Worm (Caenorhabditis elegans) whole organism, mixed stage, embryonic: ENCODE measurements around the gene arrd-6.
A peak's percentile ranks its signal among the peaks of the same experiment; 100 is the strongest.

Source experiments
- M03D4.4 ChIP-seq: sonication (generic microtip); optimal IDR thresholded peaks from 2 replicates; lab custom pipeline; 2017; ENCODE audit warnings: mild to moderate bottlenecking, missing genetic modification characterization, missing compliant biosample characterization
- bed-3 ChIP-seq: fragments of 200-800 bp; sonication (Bioruptor generic); optimal IDR thresholded peaks from 3 replicates; lab custom pipeline; 2018; ENCODE audit warnings: mild to moderate bottlenecking, missing genetic modification characterization, moderate library complexity, missing compliant biosample characterization
- blmp-1 ChIP-seq: fragments of 150-350 bp; optimal IDR thresholded peaks from 2 replicates; lab custom pipeline; 2014; ENCODE audit warnings: missing biosample characterization, missing genetic modification characterization
- ceh-39 ChIP-seq: fragments of 150-350 bp; optimal IDR thresholded peaks from 2 replicates; lab custom pipeline; 2014; ENCODE audit warnings: missing biosample characterization, missing genetic modification characterization
- ceh-43 ChIP-seq: fragments of 200-800 bp; sonication (Bioruptor generic); optimal IDR thresholded peaks from 2 replicates; lab custom pipeline; 2018; ENCODE audit warnings: mild to moderate bottlenecking, missing genetic modification characterization, moderate library complexity, missing compliant biosample characterization
- ceh-83 ChIP-seq: fragments of 200-800 bp; sonication (Bioruptor generic); optimal IDR thresholded peaks from 2 replicates; lab custom pipeline; 2018; ENCODE audit warnings: mild to moderate bottlenecking, missing genetic modification characterization, missing compliant biosample characterization
- ces-1 ChIP-seq: fragments of 150-350 bp; optimal IDR thresholded peaks from 2 replicates; lab custom pipeline; 2014; ENCODE audit warnings: missing biosample characterization, missing genetic modification reagents, missing genetic modification characterization
- cnd-1 ChIP-seq: fragments of 200-800 bp; sonication (Bioruptor generic); optimal IDR thresholded peaks from 2 replicates; lab custom pipeline; 2018; ENCODE audit warnings: mild to moderate bottlenecking, missing genetic modification characterization, missing compliant biosample characterization
- drap-1 ChIP-seq: fragments of 200-800 bp; sonication (Bioruptor generic); optimal IDR thresholded peaks from 3 replicates; lab custom pipeline; 2018; ENCODE audit warnings: mild to moderate bottlenecking, missing genetic modification characterization, missing compliant biosample characterization
- elt-3 ChIP-seq: fragments of 150-350 bp; optimal IDR thresholded peaks from 2 replicates; lab custom pipeline; 2014; ENCODE audit warnings: missing biosample characterization, missing genetic modification characterization
- flh-1 ChIP-seq: fragments of 200-800 bp; sonication (Bioruptor generic); optimal IDR thresholded peaks from 2 replicates; lab custom pipeline; 2018; ENCODE audit warnings: mild to moderate bottlenecking, missing genetic modification characterization, moderate library complexity, missing compliant biosample characterization
- hlh-1 ChIP-seq: fragments of 150-350 bp; optimal IDR thresholded peaks from 2 replicates; lab custom pipeline; 2014; ENCODE audit warnings: missing biosample characterization, missing genetic modification reagents, missing genetic modification characterization
- lin-13 ChIP-seq: fragments of 150-350 bp; optimal IDR thresholded peaks from 2 replicates; lab custom pipeline; 2014; ENCODE audit warnings: missing biosample characterization, missing genetic modification characterization
- lin-32 ChIP-seq: fragments of 200-800 bp; sonication (Bioruptor generic); optimal IDR thresholded peaks from 2 replicates; lab custom pipeline; 2018; ENCODE audit warnings: mild to moderate bottlenecking, missing genetic modification characterization, missing compliant biosample characterization
- lsy-2 ChIP-seq: fragments of 150-350 bp; optimal IDR thresholded peaks from 2 replicates; lab custom pipeline; 2014; ENCODE audit warnings: missing biosample characterization, missing genetic modification characterization
- mab-5 ChIP-seq: fragments of 150-350 bp; optimal IDR thresholded peaks from 2 replicates; lab custom pipeline; 2014; ENCODE audit warnings: missing biosample characterization, missing genetic modification characterization
- mep-1 ChIP-seq: fragments of 150-350 bp; optimal IDR thresholded peaks from 2 replicates; lab custom pipeline; 2017; ENCODE audit warnings: missing biosample characterization, missing genetic modification reagents, missing genetic modification characterization, inconsistent platforms
- mls-2 ChIP-seq: sonication (generic microtip); optimal IDR thresholded peaks from 2 replicates; lab custom pipeline; 2016; ENCODE audit warnings: mild to moderate bottlenecking, missing genetic modification characterization, moderate library complexity, missing compliant biosample characterization
- nhr-12 ChIP-seq: fragments of 150-350 bp; optimal IDR thresholded peaks from 2 replicates; lab custom pipeline; 2014; ENCODE audit warnings: missing biosample characterization, missing genetic modification characterization
- nhr-237 ChIP-seq: fragments of 150-350 bp; optimal IDR thresholded peaks from 2 replicates; lab custom pipeline; 2014; ENCODE audit warnings: missing biosample characterization, missing genetic modification characterization
- nhr-28 ChIP-seq: fragments of 150-350 bp; optimal IDR thresholded peaks from 2 replicates; lab custom pipeline; 2014; ENCODE audit warnings: missing biosample characterization, missing genetic modification characterization
- pha-4 ChIP-seq: fragments of 150-350 bp; optimal IDR thresholded peaks from 2 replicates; lab custom pipeline; 2018; ENCODE audit warnings: missing biosample characterization, missing genetic modification reagents, missing genetic modification characterization
- sem-2 ChIP-seq: fragments of 200-800 bp; sonication (Bioruptor generic); optimal IDR thresholded peaks from 2 replicates; lab custom pipeline; 2018; ENCODE audit warnings: mild to moderate bottlenecking, missing genetic modification characterization, missing compliant biosample characterization
- snpc-4 ChIP-seq: fragments of 150-350 bp; optimal IDR thresholded peaks from 2 replicates; lab custom pipeline; 2014; ENCODE audit warnings: missing biosample characterization, missing genetic modification characterization
- sptf-1 ChIP-seq: sonication (generic microtip); optimal IDR thresholded peaks from 2 replicates; lab custom pipeline; 2017; ENCODE audit warnings: mild to moderate bottlenecking, missing genetic modification characterization, moderate library complexity, missing compliant biosample characterization
- tbx-8 ChIP-seq: fragments of 200-800 bp; sonication (Bioruptor generic); optimal IDR thresholded peaks from 2 replicates; lab custom pipeline; 2018; ENCODE audit warnings: mild to moderate bottlenecking, missing genetic modification characterization, moderate library complexity, missing compliant biosample characterization
- unc-120 ChIP-seq: sonication (generic microtip); optimal IDR thresholded peaks from 2 replicates; lab custom pipeline; 2017; ENCODE audit warnings: missing genetic modification characterization, missing compliant biosample characterization; ENCODE audit not compliant: poor library complexity, severe bottlenecking
- unc-39 ChIP-seq: fragments of 150-350 bp; optimal IDR thresholded peaks from 2 replicates; lab custom pipeline; 2014; ENCODE audit warnings: missing biosample characterization, missing genetic modification characterization
- unc-62 ChIP-seq: fragments of 150-350 bp; optimal IDR thresholded peaks from 2 replicates; lab custom pipeline; 2014; ENCODE audit warnings: missing biosample characterization, missing genetic modification reagents, missing genetic modification characterization
- zip-8 ChIP-seq: fragments of 150-350 bp; optimal IDR thresholded peaks from 2 replicates; lab custom pipeline; 2014; ENCODE audit warnings: missing biosample characterization, missing genetic modification characterization
- ztf-11 ChIP-seq: fragments of 150-350 bp; optimal IDR thresholded peaks from 2 replicates; lab custom pipeline; 2014; ENCODE audit warnings: missing biosample characterization, missing genetic modification characterization

The arrd-6 gene

DNA sequence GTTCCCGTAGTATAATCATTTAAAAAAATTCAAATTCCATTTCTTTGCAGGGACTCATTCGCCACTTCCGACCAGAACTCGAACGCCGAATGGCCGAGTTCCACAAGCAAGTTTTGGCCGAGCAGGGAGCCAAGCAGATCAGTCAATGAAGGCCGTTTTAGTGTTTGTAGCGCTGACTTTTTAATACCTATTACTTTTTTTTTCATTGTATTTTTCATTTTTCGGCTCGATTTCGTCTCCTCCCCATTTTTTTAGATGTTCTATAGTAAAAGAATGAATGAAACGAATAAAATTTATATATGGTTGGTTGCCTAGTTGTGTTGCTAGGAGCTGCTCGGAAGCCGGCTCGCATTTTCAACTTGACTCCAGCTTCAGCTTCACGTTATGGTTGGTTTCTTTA lies 42.7 kb upstream of the arrd-6 start, which contains the start of gene C09H10.4:
Gene C09H10.4, plus strand, starts transcription at position 301 of the 400 bp plus-strand sequence.
- TF ChIP-seq bed-3 (GFP tag; lab: Kevin White, UChicago) (no peak), ceh-43 (no peak), elt-3 (tag; lab: Kevin White, UChicago) (no peak), unc-39 (tag; lab: Kevin White, UChicago) (no peak), mab-5 (tag; lab: Kevin White, UChicago) (no peak), blmp-1 (no peak), ces-1 (GFP tag; lab: Kevin White, UChicago) (no peak), lin-32 (GFP tag; lab: Kevin White, UChicago) (no peak), snpc-4 (no peak), M03D4.4 (tag; lab: Kevin White, UChicago) (no peak)

DNA sequence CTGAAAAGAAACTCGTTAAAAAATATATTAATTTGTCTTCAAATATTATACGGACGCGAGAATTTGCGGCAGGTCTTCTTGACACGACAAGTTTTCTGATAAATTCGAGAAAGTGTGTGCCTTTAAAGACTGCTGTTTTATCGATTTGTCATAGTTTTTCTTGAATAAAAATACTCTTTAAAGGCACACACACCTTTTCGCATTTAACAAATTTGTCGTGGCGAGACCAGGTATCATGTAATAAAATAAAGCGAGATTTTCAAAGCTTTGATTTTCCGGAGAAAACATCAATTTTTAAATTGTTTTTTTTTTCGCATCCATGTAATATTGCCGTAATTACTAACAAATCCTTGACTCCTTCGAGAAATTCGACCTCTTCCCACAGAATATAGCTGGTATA lies 41.4 kb upstream of the arrd-6 start:
- TF ChIP-seq cnd-1 (no peak), sptf-1 (tag; lab: Kevin White, UChicago) (no peak), flh-1 (GFP tag; lab: Kevin White, UChicago) (no peak), unc-62 (GFP tag; lab: Kevin White, UChicago) (no peak)

DNA sequence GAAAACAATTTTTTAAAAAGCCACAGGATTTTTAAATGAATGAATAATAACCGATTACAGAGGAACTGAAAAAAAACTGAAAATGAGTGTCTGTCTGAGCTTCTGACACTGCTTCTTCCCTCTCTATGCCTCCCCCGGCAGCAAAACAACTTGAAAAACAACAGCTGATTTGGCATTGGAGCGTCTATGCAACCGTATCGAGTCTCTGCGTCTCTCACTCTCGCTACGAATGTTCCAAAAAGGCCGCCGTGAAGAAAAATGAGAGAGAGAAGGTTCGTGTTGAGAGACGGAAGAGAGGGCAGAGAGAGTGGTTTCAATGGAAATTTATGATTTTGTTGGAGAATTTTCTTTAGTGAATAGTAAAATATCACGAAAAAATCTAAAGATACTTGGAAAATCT lies 39.5 kb upstream of the arrd-6 start:
- peak; percentile 67 for TF ChIP-seq unc-120 (tag; lab: Kevin White, UChicago)
- no peak for TF ChIP-seq ceh-83 (GFP tag; lab: Kevin White, UChicago)
- TF ChIP-seq mep-1 (tag; lab: Kevin White, UChicago), result peak; percentile 71
- no peak for TF ChIP-seq lin-32 (GFP tag; lab: Kevin White, UChicago)
- TF ChIP-seq pha-4 (tag; lab: Kevin White, UChicago), result peak; percentile 25
- peak; percentile 26 for TF ChIP-seq nhr-237 (tag; lab: Kevin White, UChicago)
- no peak for TF ChIP-seq snpc-4
- TF ChIP-seq lsy-2 (tag; lab: Kevin White, UChicago), result peak; percentile 40
- peak; percentile 90 for TF ChIP-seq hlh-1 (tag; lab: Kevin White, UChicago)
- peak; percentile 12 for TF ChIP-seq ces-1 (GFP tag; lab: Kevin White, UChicago)

DNA sequence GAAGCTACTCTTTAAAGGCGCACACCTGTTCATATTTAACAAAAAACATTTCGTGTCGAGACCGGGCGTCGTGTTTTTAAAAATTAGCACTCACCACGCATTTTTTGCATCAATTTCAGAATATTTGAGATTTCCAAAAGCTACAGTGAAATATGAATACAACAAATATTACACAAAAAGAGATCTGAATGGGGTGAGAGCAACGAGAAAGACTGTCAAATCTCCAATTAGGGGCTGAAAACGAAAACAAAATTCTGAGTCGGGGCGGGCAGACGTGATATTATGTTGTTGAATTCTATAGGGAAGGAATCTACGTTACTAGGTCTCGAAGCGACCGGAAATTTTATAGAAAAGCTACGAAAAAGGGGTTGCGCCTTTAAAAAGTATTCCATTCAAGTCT lies 38.9 kb upstream of the arrd-6 start, which contains the start of gene C09H10.5:
Gene C09H10.5, minus strand, starts transcription at position 101 of the 400 bp plus-strand sequence.
- no peak for TF ChIP-seq flh-1 (GFP tag; lab: Kevin White, UChicago)
- TF ChIP-seq sem-2 (GFP tag; lab: Kevin White, UChicago), result no peak
- no peak for TF ChIP-seq pha-4 (tag; lab: Kevin White, UChicago)
- no peak for TF ChIP-seq tbx-8 (GFP tag; lab: Kevin White, UChicago)
- no peak for TF ChIP-seq cnd-1
- TF ChIP-seq mls-2, result no peak
- TF ChIP-seq ztf-11 (tag; lab: Kevin White, UChicago), result no peak
- TF ChIP-seq lsy-2 (tag; lab: Kevin White, UChicago), result no peak
- no peak for TF ChIP-seq sptf-1 (tag; lab: Kevin White, UChicago)
- no peak for TF ChIP-seq nhr-28 (tag; lab: Kevin White, UChicago)
- TF ChIP-seq nhr-12, result no peak
- no peak for TF ChIP-seq mep-1 (tag; lab: Kevin White, UChicago)
- TF ChIP-seq bed-3 (GFP tag; lab: Kevin White, UChicago), result no peak
- TF ChIP-seq ceh-83 (GFP tag; lab: Kevin White, UChicago), result no peak
- TF ChIP-seq lin-13 (tag; lab: Kevin White, UChicago), result no peak
- no peak for TF ChIP-seq drap-1 (GFP tag; lab: Kevin White, UChicago)
- no peak for TF ChIP-seq hlh-1 (tag; lab: Kevin White, UChicago)
- TF ChIP-seq, all 35 proteins: peak for 0

DNA sequence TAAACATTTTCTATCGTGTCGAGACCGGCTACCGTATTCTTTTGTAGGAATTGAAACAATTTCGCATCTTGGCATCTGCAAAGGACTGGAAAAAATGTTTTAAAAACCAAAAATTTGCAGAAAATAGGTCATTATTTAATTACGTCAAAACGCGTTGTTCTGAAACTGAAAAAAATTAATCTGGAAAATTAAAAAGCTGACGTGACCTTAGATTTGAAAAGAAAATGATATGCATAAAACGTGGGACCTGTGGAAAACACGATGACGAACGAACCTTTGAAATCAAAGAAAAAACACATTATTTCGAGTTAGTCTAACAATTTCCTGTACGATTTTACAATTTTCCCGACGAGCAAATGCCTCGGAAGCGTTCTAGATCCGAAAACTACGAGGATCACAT lies 38.4 kb upstream of the arrd-6 start, which contains the start of gene C09H10.9:
Gene C09H10.9, plus strand, starts transcription at position 301 of the 400 bp plus-strand sequence.
- TF ChIP-seq pha-4 (tag; lab: Kevin White, UChicago), result no peak
- no peak for TF ChIP-seq unc-62 (GFP tag; lab: Kevin White, UChicago)
- TF ChIP-seq lsy-2 (tag; lab: Kevin White, UChicago), result no peak
- TF ChIP-seq unc-39 (tag; lab: Kevin White, UChicago), result no peak
- TF ChIP-seq ceh-39, result no peak
- TF ChIP-seq zip-8 (tag; lab: Kevin White, UChicago), result no peak
- no peak for TF ChIP-seq lin-13 (tag; lab: Kevin White, UChicago)
- TF ChIP-seq blmp-1, result no peak
- TF ChIP-seq ceh-83 (GFP tag; lab: Kevin White, UChicago), result no peak
- TF ChIP-seq unc-120 (tag; lab: Kevin White, UChicago), result no peak
- no peak for TF ChIP-seq M03D4.4 (tag; lab: Kevin White, UChicago)
- TF ChIP-seq elt-3 (tag; lab: Kevin White, UChicago), result no peak
- no peak for TF ChIP-seq drap-1 (GFP tag; lab: Kevin White, UChicago)
